Fruit fly (Drosophila melanogaster): ENCODE measurements around the gene CG14739.

The CG14739 gene

dm6 chr3R:12078961-12079360, 29.9 kb upstream of the CG14739 start (continued):
- peak; percentile 39 for TF ChIP-seq CG8319 (GFP tag; optimal IDR thresholded peaks at IDR 0.05)
- TF ChIP-seq vri (GFP tag; optimal IDR thresholded peaks at IDR 0.05), result peak; percentile 55
- peak; percentile 63 for TF ChIP-seq CG32006 (GFP tag; optimal IDR thresholded peaks at IDR 0.05)
- peak; percentile 21 for TF ChIP-seq Eip93F (GFP tag; optimal IDR thresholded peaks at IDR 0.05)
- peak; percentile 86 for TF ChIP-seq CG3032 (tag; optimal IDR thresholded peaks at IDR 0.05)
- TF ChIP-seq lz (GFP tag; optimal IDR thresholded peaks at IDR 0.05), result peak; percentile 55
- peak; percentile 73 for TF ChIP-seq CG6792 (GFP tag; optimal IDR thresholded peaks at IDR 0.05)
- TF ChIP-seq Smox (GFP tag; optimal IDR thresholded peaks at IDR 0.05), result peak; percentile 53
- peak; percentile 71 for TF ChIP-seq Met (GFP tag; optimal IDR thresholded peaks at IDR 0.05)
- peak; percentile 10 for TF ChIP-seq CG6276 (GFP tag; optimal IDR thresholded peaks at IDR 0.05)
- TF ChIP-seq CG6808 (GFP tag; optimal IDR thresholded peaks at IDR 0.05), result peak; percentile 67

dm6 chr3R:12062844-12063243, 13.8 kb upstream of the CG14739 start, which contains the start of gene CG14740:
Gene CG14740, minus strand, starts transcription at chr3R:12062944.
- TF ChIP-seq CG1621 (tag; optimal IDR thresholded peaks at IDR 0.05), result no peak
- no peak for TF ChIP-seq Lpt (GFP tag; optimal IDR thresholded peaks at IDR 0.05)
- no peak for TF ChIP-seq CG3919 (GFP tag; optimal IDR thresholded peaks at IDR 0.05)
- TF ChIP-seq CG10669 (GFP tag; optimal IDR thresholded peaks at IDR 0.05), result no peak
- no peak for TF ChIP-seq ss (GFP tag; optimal IDR thresholded peaks at IDR 0.05)
- TF ChIP-seq fd59A (GFP tag; optimal IDR thresholded peaks at IDR 0.05), result no peak
- no peak for TF ChIP-seq achi (GFP tag; optimal IDR thresholded peaks at IDR 0.05)
- no peak for TF ChIP-seq cyc (GFP tag; optimal IDR thresholded peaks at IDR 0.05)
- no peak for TF ChIP-seq CG8632 (GFP tag; optimal IDR thresholded peaks at IDR 0.05)
- TF ChIP-seq CG16779 (tag; optimal IDR thresholded peaks at IDR 0.05), result no peak
- no peak for TF ChIP-seq CG8119 (GFP tag; IDR thresholded peaks at IDR 0.05)
- TF ChIP-seq Met (GFP tag; optimal IDR thresholded peaks at IDR 0.05), result no peak

dm6 chr3R:12040228-12040627, 8.8 kb downstream of the CG14739 start, which contains the start of gene CG14736:
Gene CG14736, plus strand, starts transcription at chr3R:12040528.
- TF ChIP-seq CG4318 (GFP tag; optimal IDR thresholded peaks at IDR 0.05) (no peak), Ets96B (tag; optimal IDR thresholded peaks at IDR 0.05) (no peak), CG11762 (GFP tag; optimal IDR thresholded peaks at IDR 0.05; ENCODE audit: insufficient read depth) (no peak), CG6854 (GFP tag; optimal IDR thresholded peaks at IDR 0.05) (no peak), pdm3 (GFP tag; optimal IDR thresholded peaks at IDR 0.05) (no peak), achi (GFP tag; optimal IDR thresholded peaks at IDR 0.05) (no peak), esn (GFP tag; optimal IDR thresholded peaks at IDR 0.05) (no peak), CG34406 (GFP tag; optimal IDR thresholded peaks at IDR 0.05) (no peak), CG8319 (GFP tag; optimal IDR thresholded peaks at IDR 0.05) (no peak), CG7368 (GFP tag; optimal IDR thresholded peaks at IDR 0.05) (no peak), CG3919 (GFP tag; optimal IDR thresholded peaks at IDR 0.05) (no peak), vri (GFP tag; optimal IDR thresholded peaks at IDR 0.05) (no peak), Eip75B (GFP tag; optimal IDR thresholded peaks at IDR 0.05) (no peak), fd85E (GFP tag; optimal IDR thresholded peaks at IDR 0.05) (no peak), CG3032 (tag; optimal IDR thresholded peaks at IDR 0.05) (no peak), CG8119 (GFP tag; IDR thresholded peaks at IDR 0.05) (no peak), Hr38 (GFP tag; optimal IDR thresholded peaks at IDR 0.05) (no peak)

dm6 chr3R:12032842-12033241, 16.2 kb downstream of the CG14739 start, which contains the start of gene ssp5:
Gene ssp5, plus strand, starts transcription at chr3R:12033142.
- TF ChIP-seq svp (GFP tag), result peak; percentile 46
- TF ChIP-seq dac (GFP tag; optimal IDR thresholded peaks at IDR 0.05), result no peak
- TF ChIP-seq CG8632 (GFP tag; optimal IDR thresholded peaks at IDR 0.05), result no peak
